Worm (Caenorhabditis elegans) whole organism, L1 larva: Measurements from ENCODE around the gene abch-1.

Source experiments
- C04F5.9 ChIP-seq: sonication (generic microtip); optimal IDR thresholded peaks from 2 replicates; lab custom pipeline; 2016; ENCODE audit warnings: missing genetic modification characterization, missing compliant biosample characterization
- F16B12.6 ChIP-seq: fragments of 150-350 bp; optimal IDR thresholded peaks from 2 replicates; lab custom pipeline; 2014; ENCODE audit warnings: missing biosample characterization, missing genetic modification characterization
- alr-1 ChIP-seq: fragments of 200-800 bp; sonication (Bioruptor generic); optimal IDR thresholded peaks from 2 replicates; lab custom pipeline; 2018; ENCODE audit warnings: borderline replicate concordance, mild to moderate bottlenecking, missing genetic modification characterization, missing compliant biosample characterization
- ama-1 ChIP-seq: fragments of 150-350 bp; optimal IDR thresholded peaks from 2 replicates; lab custom pipeline; 2014
- ceh-8 ChIP-seq: fragments of 200-800 bp; sonication (Bioruptor generic); optimal IDR thresholded peaks from 2 replicates; lab custom pipeline; 2018; ENCODE audit warnings: mild to moderate bottlenecking, missing genetic modification characterization, moderate library complexity, missing compliant biosample characterization
- ceh-82 ChIP-seq, 3 experiments: fragments of 150-350 bp in 1 of 3; sonication (generic microtip) in 2 of 3; optimal IDR thresholded peaks; 2 replicates each; lab custom pipeline; 2014 to 2017; ENCODE audit warnings: missing biosample characterization in 3 of 3, missing genetic modification characterization in 3 of 3
- ces-1 ChIP-seq: fragments of 150-350 bp; optimal IDR thresholded peaks from 2 replicates; lab custom pipeline; 2014; ENCODE audit warnings: missing biosample characterization, missing genetic modification reagents, missing genetic modification characterization
- dpl-1 ChIP-seq, 3 experiments: fragments of 150-350 bp in 2 of 3; sonication (generic microtip) in 1 of 3; optimal IDR thresholded peaks; 2 replicates each; lab custom pipeline; 2014 to 2017; ENCODE audit warnings: missing biosample characterization in 3 of 3, missing genetic modification characterization in 3 of 3, missing genetic modification reagents in 3 of 3
- dsc-1 ChIP-seq: sonication (generic microtip); optimal IDR thresholded peaks from 2 replicates; lab custom pipeline; 2016; ENCODE audit warnings: mild to moderate bottlenecking, missing genetic modification characterization, missing compliant biosample characterization
- efl-1 ChIP-seq, 4 experiments: fragments of 150-350 bp; optimal IDR thresholded peaks in 3 of 4; peaks in 1 of 4; 1 replicate in 1 of 4; 2 replicates in 3 of 4; lab custom pipeline; 2014; ENCODE audit warnings: missing biosample characterization in 2 of 4, missing genetic modification characterization in 2 of 4, missing genetic modification reagents in 2 of 4
- ets-5 ChIP-seq: fragments of 200-800 bp; sonication (Bioruptor generic); IDR thresholded peaks from 2 replicates; pipeline ENCODE4 v1.3.6; 2022; ENCODE audit warnings: missing genetic modification characterization, missing compliant biosample characterization
- fkh-10 ChIP-seq: sonication (generic microtip); optimal IDR thresholded peaks from 2 replicates; lab custom pipeline; 2017; ENCODE audit warnings: missing biosample characterization, missing genetic modification reagents, missing genetic modification characterization
- fkh-4 ChIP-seq: sonication (generic microtip); optimal IDR thresholded peaks from 2 replicates; lab custom pipeline; 2016; ENCODE audit warnings: missing compliant biosample characterization, missing genetic modification characterization, borderline replicate concordance
- fkh-8 ChIP-seq: sonication (generic microtip); optimal IDR thresholded peaks from 2 replicates; lab custom pipeline; 2016; ENCODE audit warnings: mild to moderate bottlenecking, missing genetic modification characterization, missing compliant biosample characterization
- grh-1 ChIP-seq: fragments of 200-800 bp; sonication (Bioruptor generic); IDR thresholded peaks from 2 replicates; pipeline ENCODE4 v1.3.6; 2022; ENCODE audit warnings: missing genetic modification reagents, missing genetic modification characterization, missing compliant biosample characterization
- hpl-2 ChIP-seq: fragments of 150-350 bp; optimal IDR thresholded peaks from 2 replicates; lab custom pipeline; 2014; ENCODE audit warnings: missing biosample characterization, missing genetic modification reagents, missing genetic modification characterization
- irx-1 ChIP-seq: sonication (generic microtip); optimal IDR thresholded peaks from 2 replicates; lab custom pipeline; 2016; ENCODE audit warnings: missing genetic modification characterization, missing compliant biosample characterization
- isw-1 ChIP-seq: fragments of 200-800 bp; sonication (Bioruptor generic); IDR thresholded peaks from 2 replicates; pipeline ENCODE4 v1.3.6; 2022; ENCODE audit warnings: missing genetic modification characterization, missing compliant biosample characterization
- lin-13 ChIP-seq: fragments of 150-350 bp; optimal IDR thresholded peaks from 2 replicates; lab custom pipeline; 2014; ENCODE audit warnings: missing biosample characterization, missing genetic modification reagents, missing genetic modification characterization
- lin-15B ChIP-seq: fragments of 150-350 bp; sonication (generic microtip); optimal IDR thresholded peaks from 3 replicates; lab custom pipeline; 2014; ENCODE audit warnings: missing biosample characterization, missing genetic modification characterization
- mab-9 ChIP-seq: fragments of 200-800 bp; sonication (Bioruptor generic); IDR thresholded peaks from 2 replicates; pipeline ENCODE4 v1.3.6; 2022; ENCODE audit warnings: missing genetic modification reagents, missing genetic modification characterization, missing compliant biosample characterization
- mdl-1 ChIP-seq, 2 experiments: fragments of 150-350 bp; optimal IDR thresholded peaks; 2 replicates each; lab custom pipeline; 2014 to 2017; ENCODE audit warnings: missing biosample characterization in 2 of 2, missing genetic modification characterization in 2 of 2, inconsistent platforms in 1 of 2
- mef-2 ChIP-seq: fragments of 150-350 bp; optimal IDR thresholded peaks from 2 replicates; lab custom pipeline; 2014; ENCODE audit warnings: missing biosample characterization, missing genetic modification characterization
- mep-1 ChIP-seq: fragments of 150-350 bp; optimal IDR thresholded peaks from 2 replicates; lab custom pipeline; 2014; ENCODE audit warnings: missing biosample characterization, missing genetic modification characterization
- nhr-19 ChIP-seq: fragments of 200-800 bp; sonication (Bioruptor generic); conservative IDR thresholded peaks from 2 replicates; pipeline ENCODE4 v1.3.6; 2022; ENCODE audit warnings: missing genetic modification characterization, missing compliant biosample characterization
- nhr-20 ChIP-seq: sonication (generic microtip); optimal IDR thresholded peaks from 2 replicates; lab custom pipeline; 2016; ENCODE audit warnings: mild to moderate bottlenecking, missing genetic modification characterization, missing compliant biosample characterization
- nhr-47 ChIP-seq: sonication (generic microtip); optimal IDR thresholded peaks from 2 replicates; lab custom pipeline; 2016; ENCODE audit warnings: mild to moderate bottlenecking, missing genetic modification characterization, moderate library complexity, missing compliant biosample characterization
- nhr-76 ChIP-seq: sonication (generic microtip); optimal IDR thresholded peaks from 2 replicates; lab custom pipeline; 2017; ENCODE audit warnings: missing biosample characterization, missing genetic modification characterization
- nhr-85 ChIP-seq: sonication (generic microtip); peaks from one replicate; lab custom pipeline; 2016; ENCODE audit warnings: missing genetic modification characterization, inconsistent platforms, missing compliant biosample characterization
- pag-3 ChIP-seq: sonication (generic microtip); optimal IDR thresholded peaks from 2 replicates; lab custom pipeline; 2017; ENCODE audit warnings: missing genetic modification characterization, mild to moderate bottlenecking, missing compliant biosample characterization, antibody characterized with exemption, borderline replicate concordance; ENCODE audit not compliant: insufficient read depth
- pax-3 ChIP-seq: fragments of 200-800 bp; sonication (Bioruptor generic); optimal IDR thresholded peaks from 2 replicates; lab custom pipeline; 2018; ENCODE audit warnings: mild to moderate bottlenecking, missing genetic modification characterization, moderate library complexity, missing compliant biosample characterization
- pqm-1 ChIP-seq: sonication (generic microtip); optimal IDR thresholded peaks from 3 replicates; lab custom pipeline; 2017; ENCODE audit warnings: missing biosample characterization, missing genetic modification characterization
- skn-1 ChIP-seq: fragments of 150-350 bp; optimal IDR thresholded peaks from 2 replicates; lab custom pipeline; 2014; ENCODE audit warnings: missing biosample characterization, missing genetic modification characterization
- snpc-4 ChIP-seq: fragments of 150-350 bp; optimal IDR thresholded peaks from 2 replicates; lab custom pipeline; 2014; ENCODE audit warnings: missing biosample characterization, missing genetic modification characterization
- snu-23 ChIP-seq: sonication (generic microtip); optimal IDR thresholded peaks from 2 replicates; lab custom pipeline; 2016; ENCODE audit warnings: missing genetic modification characterization, missing compliant biosample characterization
- sox-4 ChIP-seq: sonication (generic microtip); optimal IDR thresholded peaks from 2 replicates; lab custom pipeline; 2016; ENCODE audit warnings: missing genetic modification characterization, missing compliant biosample characterization
- sup-37 ChIP-seq: fragments of 200-800 bp; sonication (Bioruptor generic); optimal IDR thresholded peaks from 2 replicates; lab custom pipeline; 2018; ENCODE audit warnings: mild to moderate bottlenecking, missing genetic modification characterization, missing compliant biosample characterization
- swsn-7 ChIP-seq: sonication (generic microtip); optimal IDR thresholded peaks from 2 replicates; lab custom pipeline; 2016; ENCODE audit warnings: missing genetic modification characterization, missing compliant biosample characterization
- tbx-2 ChIP-seq: sonication (generic microtip); optimal IDR thresholded peaks from 2 replicates; lab custom pipeline; 2016; ENCODE audit warnings: missing genetic modification characterization, missing compliant biosample characterization
- tlp-1 ChIP-seq: fragments of 150-350 bp; optimal IDR thresholded peaks from 2 replicates; lab custom pipeline; 2014; ENCODE audit warnings: missing biosample characterization, missing genetic modification characterization
- unc-130 ChIP-seq: fragments of 150-350 bp; optimal IDR thresholded peaks from 2 replicates; lab custom pipeline; 2017; ENCODE audit warnings: missing biosample characterization, missing genetic modification characterization, inconsistent platforms
- unc-30 ChIP-seq: sonication (generic microtip); optimal IDR thresholded peaks from 2 replicates; lab custom pipeline; 2017; ENCODE audit warnings: missing biosample characterization, missing genetic modification characterization
- unc-86 ChIP-seq: sonication (generic microtip); optimal IDR thresholded peaks from 2 replicates; lab custom pipeline; 2016; ENCODE audit warnings: missing genetic modification characterization, missing compliant biosample characterization
- unc-98 ChIP-seq: fragments of 200-800 bp; sonication (Bioruptor generic); IDR thresholded peaks from 2 replicates; pipeline ENCODE4 v1.3.6; 2022; ENCODE audit warnings: missing genetic modification characterization, missing compliant biosample characterization
- vab-15 ChIP-seq: sonication (generic microtip); optimal IDR thresholded peaks from 2 replicates; lab custom pipeline; 2017; ENCODE audit warnings: missing genotype, mild to moderate bottlenecking, missing genetic modification characterization, missing compliant biosample characterization
- xbp-1 ChIP-seq: sonication (generic microtip); optimal IDR thresholded peaks from 2 replicates; lab custom pipeline; 2016; ENCODE audit warnings: missing genetic modification characterization, missing compliant biosample characterization
- ztf-11 ChIP-seq, 2 experiments: sonication (generic microtip); optimal IDR thresholded peaks; 2 replicates each; lab custom pipeline; 2016 to 2017; ENCODE audit warnings: missing genetic modification characterization in 2 of 2, missing biosample characterization in 1 of 2, missing compliant biosample characterization in 1 of 2
- ztf-4 ChIP-seq: fragments of 150-350 bp; optimal IDR thresholded peaks from 2 replicates; lab custom pipeline; 2014; ENCODE audit warnings: missing biosample characterization, missing genetic modification characterization

abch-1 gene

DNA sequence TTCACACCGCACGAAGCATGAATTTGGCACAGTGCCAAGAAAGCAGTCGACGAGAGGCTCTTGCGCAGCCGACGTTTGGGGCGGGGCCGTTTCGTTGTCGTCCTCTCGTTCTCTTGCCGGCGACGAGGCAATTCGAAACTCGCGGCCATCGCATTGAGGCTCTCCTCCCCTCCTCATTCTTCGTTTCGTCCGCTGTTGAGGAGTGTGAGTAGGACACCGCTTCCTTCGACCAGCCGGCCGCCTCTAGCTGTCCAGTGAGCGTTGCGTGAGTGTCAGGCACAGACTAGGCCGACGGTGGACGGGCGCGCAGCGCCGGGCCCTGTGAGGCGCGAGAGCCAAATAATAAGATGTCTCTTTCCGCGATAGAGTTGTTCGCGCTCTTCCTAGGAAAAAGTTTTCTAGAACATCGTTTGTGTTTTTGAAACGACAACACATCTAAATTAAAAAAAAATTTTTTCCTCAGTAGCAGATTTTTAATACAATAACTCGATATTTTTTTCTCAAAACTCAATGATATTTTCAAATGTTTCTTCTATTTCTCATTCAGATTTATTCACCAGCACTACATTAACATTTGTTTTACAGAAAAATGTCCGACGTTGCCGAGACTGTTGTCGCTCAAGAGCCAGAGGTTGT lies 39.5 kb downstream of the abch-1 start, which contains the start of the genes T28D9.11 and T28D9.1 (continued):
- TF ChIP-seq unc-98 (GFP tag; lab: Robert Waterston, UW) (no peak), ama-1 (lab: Kevin White, UChicago) (peak; percentile 59), tlp-1 (tag; lab: Kevin White, UChicago) (no peak), unc-86 (peak; percentile 53), ceh-8 (GFP tag; lab: Kevin White, UChicago) (no peak), tbx-2 (tag; lab: Kevin White, UChicago) (peak; percentile 18), lin-13 (peak; percentile 33), ztf-4 (peak; percentile 23), snu-23 (peak; percentile 32), swsn-7 (peak; percentile 49), efl-1 (optimal IDR thresholded peaks at IDR 0.05; lab: Kevin White, UChicago) (peak; percentile 38 to 55), efl-1 (GFP tag; optimal IDR thresholded peaks at IDR 0.05 in 1 of 2; lab: Kevin White, UChicago) (peak in 1 of 2 experiments; percentile 32), nhr-20 (tag; lab: Kevin White, UChicago) (peak; percentile 32), fkh-8 (tag; lab: Kevin White, UChicago) (peak; percentile 87), nhr-19 (GFP tag; lab: Robert Waterston, UW) (0 out of 2 replicates have a peak, but pooled peaks have one; percentile 16), mab-9 (GFP tag; lab: Robert Waterston, UW) (0 out of 2 replicates have a peak, but pooled peaks have one; percentile 25), grh-1 (0 out of 2 replicates have a peak, but pooled peaks have one; percentile 22), mep-1 (peak; percentile 30)

DNA sequence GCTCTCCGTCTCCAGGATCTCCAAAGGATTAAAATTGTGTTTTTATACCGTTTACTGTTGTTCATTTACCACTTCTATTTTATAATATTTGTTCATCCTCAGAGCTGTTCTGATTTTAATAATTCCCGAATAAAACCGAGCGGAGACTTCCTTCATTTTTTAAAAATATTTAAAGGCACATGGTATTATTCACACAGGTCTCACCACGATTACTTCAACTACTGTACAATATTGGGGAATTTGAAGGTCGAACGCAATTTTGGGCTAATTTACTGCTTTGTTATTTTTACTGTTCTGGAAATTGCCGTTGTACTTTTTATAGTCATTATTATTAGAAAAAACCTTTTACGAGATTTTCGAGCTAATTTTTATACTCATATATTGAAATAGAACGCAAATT lies 40.2 kb downstream of the abch-1 start:
- TF ChIP-seq swsn-7 (no peak), C04F5.9 (tag; lab: Kevin White, UChicago) (no peak), dpl-1 (GFP tag; optimal IDR thresholded peaks at IDR 0.05; lab: Kevin White, UChicago) (no peak), sox-4 (tag; lab: Kevin White, UChicago) (no peak), nhr-47 (tag; lab: Kevin White, UChicago) (no peak), unc-30 (tag; lab: Kevin White, UChicago) (no peak), sup-37 (no peak), ets-5 (GFP tag; lab: Robert Waterston, UW) (no peak), nhr-85 (tag; lab: Kevin White, UChicago) (no peak), dsc-1 (no peak), ztf-11 (tag; optimal IDR thresholded peaks at IDR 0.05; lab: Kevin White, UChicago) (no peak), pax-3 (tag; lab: Kevin White, UChicago) (no peak), alr-1 (no peak), vab-15 (tag; lab: Kevin White, UChicago) (no peak), nhr-19 (GFP tag; lab: Robert Waterston, UW) (no peak), mdl-1 (tag; optimal IDR thresholded peaks at IDR 0.05; lab: Kevin White, UChicago) (no peak), snpc-4 (no peak), grh-1 (no peak), fkh-8 (tag; lab: Kevin White, UChicago) (no peak)

DNA sequence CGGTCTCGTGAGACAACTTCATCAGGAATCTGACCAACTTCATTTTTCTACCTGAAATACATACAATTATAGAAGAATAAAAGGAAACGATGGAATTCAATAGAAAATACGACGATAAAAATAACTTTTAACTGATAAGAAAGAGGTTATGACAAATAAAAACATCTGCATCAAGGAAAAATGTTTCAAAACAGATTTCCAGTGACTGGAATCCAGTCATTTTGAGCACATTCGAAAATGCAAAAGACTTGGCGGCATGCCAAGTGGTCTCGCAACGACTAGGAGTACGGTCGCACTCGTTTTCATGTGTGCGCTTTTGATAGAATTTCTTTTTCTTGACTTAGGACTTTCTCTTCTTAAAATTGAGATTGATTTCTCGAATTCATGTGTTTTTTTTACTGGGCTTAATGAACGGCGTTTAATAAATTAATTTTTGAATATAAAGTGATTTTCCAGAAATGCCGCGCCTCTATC lies 41.7 kb downstream of the abch-1 start, which contains the start of the genes snr-3 and rsp-5:
Gene snr-3 (minus strand): TSS at position 51 of the 474 bp plus-strand sequence.
Gene rsp-5 (plus strand): TSS at position 455 of the 474 bp plus-strand sequence.
- TF ChIP-seq unc-98 (GFP tag; lab: Robert Waterston, UW) (no peak), lin-15B (tag; lab: Kevin White, UChicago) (peak; percentile 70), ces-1 (GFP tag; lab: Kevin White, UChicago) (no peak), irx-1 (tag; lab: Kevin White, UChicago) (peak; percentile 22), ztf-11 (tag; optimal IDR thresholded peaks at IDR 0.05; lab: Kevin White, UChicago) (peak in 1 of 2 experiments; percentile 32), pag-3 (no peak), mab-9 (GFP tag; lab: Robert Waterston, UW) (no peak), mef-2 (tag; lab: Kevin White, UChicago) (peak; percentile 7), lin-13 (peak; percentile 67), xbp-1 (tag; lab: Kevin White, UChicago) (peak; percentile 55), pqm-1 (tag; lab: Kevin White, UChicago) (no peak), ceh-82 (tag; optimal IDR thresholded peaks at IDR 0.05; lab: Kevin White, UChicago) (peak; percentile 38 to 68 (median 63)), fkh-4 (tag; lab: Kevin White, UChicago) (no peak), fkh-10 (GFP tag; lab: Kevin White, UChicago) (peak; percentile 19), nhr-76 (tag; lab: Kevin White, UChicago) (no peak), nhr-47 (tag; lab: Kevin White, UChicago) (peak; percentile 71), tlp-1 (tag; lab: Kevin White, UChicago) (no peak), nhr-20 (tag; lab: Kevin White, UChicago) (peak; percentile 63), swsn-7 (peak; percentile 52), F16B12.6 (tag; lab: Kevin White, UChicago) (peak; percentile 33), skn-1 (tag; lab: Kevin White, UChicago) (peak; percentile 46), ama-1 (lab: Kevin White, UChicago) (peak; percentile 15), hpl-2 (GFP tag; lab: Kevin White, UChicago) (no peak), isw-1 (peak; percentile 51), unc-130 (tag; lab: Kevin White, UChicago) (no peak)
